Fruit fly (Drosophila melanogaster) S2 (cell line): Measurements from ENCODE around the gene dls.

Experiments used
- CG8478 ChIP-seq: fragments of >200 bp; optimal IDR thresholded peaks from 2 replicates; lab custom pipeline; 2018
- CTCF ChIP-seq, 2 experiments: fragments of >200 bp; optimal IDR thresholded peaks; 2 replicates each; lab custom pipeline; 2018

DNA sequence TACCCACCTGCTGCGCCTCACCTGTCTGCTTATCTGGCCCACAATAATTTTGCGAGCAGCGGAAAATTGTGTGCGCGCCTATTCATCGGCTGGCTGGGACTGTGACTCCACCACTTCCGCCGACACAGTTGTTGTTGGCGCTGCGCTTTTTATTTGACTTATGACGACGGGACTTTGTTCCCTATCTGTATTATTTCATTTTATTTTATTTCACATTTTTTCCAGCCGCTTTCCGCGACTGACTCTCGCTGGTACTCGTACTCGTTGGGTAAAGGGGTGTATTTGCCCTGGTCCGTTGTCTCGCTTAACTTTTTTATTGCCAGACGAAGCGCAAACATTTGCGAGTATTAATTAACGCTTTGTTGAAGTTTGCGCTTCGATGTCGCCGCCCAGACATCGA, 10.2 kb upstream of the dls start:
- TF ChIP-seq CG8478 (lab: Kevin White, UChicago) = no peak
- no peak for TF ChIP-seq CTCF (optimal IDR thresholded peaks at IDR 0.05; lab: Kevin White, UChicago)
